Worm (Caenorhabditis elegans) whole organism, L3 larva: ENCODE measurements around the gene R13H4.6.

ENCODE experiments used
- aly-2 ChIP-seq: fragments of 150-350 bp; optimal IDR thresholded peaks from 2 replicates; lab custom pipeline; 2014; ENCODE audit warnings: missing biosample characterization, missing genetic modification characterization
- ama-1 ChIP-seq: fragments of 150-350 bp; optimal IDR thresholded peaks from 2 replicates; lab custom pipeline; 2018
- ceh-16 ChIP-seq: sonication (generic microtip); optimal IDR thresholded peaks from 2 replicates; lab custom pipeline; 2017; ENCODE audit warnings: missing biosample characterization, missing genetic modification characterization
- ceh-82 ChIP-seq: fragments of 150-350 bp; optimal IDR thresholded peaks from 2 replicates; lab custom pipeline; 2014; ENCODE audit warnings: missing biosample characterization, missing genetic modification characterization
- ceh-9 ChIP-seq: sonication (generic microtip); optimal IDR thresholded peaks from 2 replicates; lab custom pipeline; 2018; ENCODE audit warnings: missing biosample characterization, missing genetic modification characterization
- daf-12 ChIP-seq: fragments of 150-350 bp; optimal IDR thresholded peaks from 2 replicates; lab custom pipeline; 2014; ENCODE audit warnings: missing biosample characterization, missing genetic modification reagents, missing genetic modification characterization
- egl-27 ChIP-seq: sonication (generic microtip); optimal IDR thresholded peaks from 4 replicates; lab custom pipeline; 2017; ENCODE audit warnings: missing biosample characterization, missing genetic modification reagents, missing genetic modification characterization
- egl-5 ChIP-seq: fragments of 150-350 bp; optimal IDR thresholded peaks from 2 replicates; lab custom pipeline; 2017; ENCODE audit warnings: missing biosample characterization, missing genetic modification reagents, missing genetic modification characterization, inconsistent platforms
- elt-1 ChIP-seq: fragments of 150-350 bp; optimal IDR thresholded peaks from 2 replicates; lab custom pipeline; 2014; ENCODE audit warnings: missing biosample characterization, missing genetic modification characterization
- elt-2 ChIP-seq: sonication (generic microtip); optimal IDR thresholded peaks from 2 replicates; lab custom pipeline; 2016; ENCODE audit warnings: missing genetic modification reagents, mild to moderate bottlenecking, missing genetic modification characterization, missing compliant biosample characterization
- elt-3 ChIP-seq, 3 experiments: fragments of 150-350 bp in 1 of 3; sonication (generic microtip) in 2 of 3; optimal IDR thresholded peaks; 2 replicates in 2 of 3; 4 replicates in 1 of 3; lab custom pipeline; 2014 to 2017; ENCODE audit warnings: missing biosample characterization in 3 of 3, missing genetic modification characterization in 3 of 3
- eor-1 ChIP-seq, 2 experiments: fragments of 150-350 bp; optimal IDR thresholded peaks; 2 replicates each; lab custom pipeline; 2014 to 2018; ENCODE audit warnings: missing biosample characterization in 2 of 2, missing genetic modification characterization in 2 of 2
- hmg-11 ChIP-seq: sonication (generic microtip); optimal IDR thresholded peaks from 2 replicates; lab custom pipeline; 2016; ENCODE audit warnings: missing genetic modification characterization, missing compliant biosample characterization
- jun-1 ChIP-seq: fragments of 150-350 bp; optimal IDR thresholded peaks from 2 replicates; lab custom pipeline; 2014; ENCODE audit warnings: missing biosample characterization, missing genetic modification reagents, missing genetic modification characterization
- lin-15B ChIP-seq: fragments of 150-350 bp; optimal IDR thresholded peaks from 2 replicates; lab custom pipeline; 2014; ENCODE audit warnings: missing biosample characterization, missing genetic modification characterization
- lin-39 ChIP-seq: fragments of 150-350 bp; optimal IDR thresholded peaks from 2 replicates; lab custom pipeline; 2018; ENCODE audit warnings: missing biosample characterization, missing genetic modification reagents, missing genetic modification characterization
- lsy-12 ChIP-seq: sonication (generic microtip); optimal IDR thresholded peaks from 2 replicates; lab custom pipeline; 2016; ENCODE audit warnings: mild to moderate bottlenecking, missing genetic modification characterization, missing compliant biosample characterization
- mml-1 ChIP-seq: fragments of 150-350 bp; sonication (generic microtip); optimal IDR thresholded peaks from 3 replicates; lab custom pipeline; 2014; ENCODE audit warnings: missing biosample characterization, missing genetic modification characterization
- nhr-11 ChIP-seq: fragments of 150-350 bp; optimal IDR thresholded peaks from 2 replicates; lab custom pipeline; 2014; ENCODE audit warnings: missing biosample characterization, missing genetic modification characterization
- nhr-12 ChIP-seq: fragments of 150-350 bp; optimal IDR thresholded peaks from 2 replicates; lab custom pipeline; 2014; ENCODE audit warnings: missing biosample characterization, missing genetic modification characterization
- nhr-237 ChIP-seq: fragments of 150-350 bp; optimal IDR thresholded peaks from 2 replicates; lab custom pipeline; 2014; ENCODE audit warnings: missing biosample characterization, missing genetic modification characterization
- nhr-28 ChIP-seq: fragments of 150-350 bp; optimal IDR thresholded peaks from 2 replicates; lab custom pipeline; 2014; ENCODE audit warnings: missing biosample characterization, missing genetic modification characterization
- nhr-43 ChIP-seq: sonication (generic microtip); optimal IDR thresholded peaks from 2 replicates; lab custom pipeline; 2016; ENCODE audit warnings: mild to moderate bottlenecking, missing genetic modification characterization, missing compliant biosample characterization; ENCODE audit not compliant: poor library complexity, severe bottlenecking
- nhr-67 ChIP-seq: fragments of 150-350 bp; optimal IDR thresholded peaks from 2 replicates; lab custom pipeline; 2014; ENCODE audit warnings: missing biosample characterization, missing genetic modification characterization
- nhr-77 ChIP-seq: fragments of 150-350 bp; optimal IDR thresholded peaks from 2 replicates; lab custom pipeline; 2014; ENCODE audit warnings: missing biosample characterization, missing genetic modification characterization
- pha-4 ChIP-seq: fragments of 150-350 bp; optimal IDR thresholded peaks from 2 replicates; lab custom pipeline; 2014; ENCODE audit warnings: missing biosample characterization, missing genetic modification reagents, missing genetic modification characterization
- pqm-1 ChIP-seq: fragments of 150-350 bp; optimal IDR thresholded peaks from 2 replicates; lab custom pipeline; 2017; ENCODE audit warnings: missing biosample characterization, missing genetic modification characterization, inconsistent platforms
- sea-2 ChIP-seq: fragments of 150-350 bp; sonication (generic microtip); optimal IDR thresholded peaks from 4 replicates; lab custom pipeline; 2014; ENCODE audit warnings: missing biosample characterization, missing genetic modification reagents, missing genetic modification characterization
- snpc-4 ChIP-seq: fragments of 150-350 bp; optimal IDR thresholded peaks from 2 replicates; lab custom pipeline; 2014; ENCODE audit warnings: missing biosample characterization, missing genetic modification characterization
- tbx-2 ChIP-seq: sonication (generic microtip); optimal IDR thresholded peaks from 2 replicates; lab custom pipeline; 2016; ENCODE audit warnings: mild to moderate bottlenecking, missing genetic modification characterization, missing compliant biosample characterization
- unc-62 ChIP-seq: fragments of 150-350 bp; sonication (generic microtip); optimal IDR thresholded peaks from 4 replicates; lab custom pipeline; 2014; ENCODE audit warnings: missing biosample characterization, missing genetic modification reagents, missing genetic modification characterization
- zag-1 ChIP-seq: fragments of 150-350 bp; optimal IDR thresholded peaks from 2 replicates; lab custom pipeline; 2014; ENCODE audit warnings: missing biosample characterization, missing genetic modification characterization
- ztf-11 ChIP-seq: fragments of 150-350 bp; optimal IDR thresholded peaks from 2 replicates; lab custom pipeline; 2014; ENCODE audit warnings: missing biosample characterization, missing genetic modification characterization

Gene R13H4.6

DNA sequence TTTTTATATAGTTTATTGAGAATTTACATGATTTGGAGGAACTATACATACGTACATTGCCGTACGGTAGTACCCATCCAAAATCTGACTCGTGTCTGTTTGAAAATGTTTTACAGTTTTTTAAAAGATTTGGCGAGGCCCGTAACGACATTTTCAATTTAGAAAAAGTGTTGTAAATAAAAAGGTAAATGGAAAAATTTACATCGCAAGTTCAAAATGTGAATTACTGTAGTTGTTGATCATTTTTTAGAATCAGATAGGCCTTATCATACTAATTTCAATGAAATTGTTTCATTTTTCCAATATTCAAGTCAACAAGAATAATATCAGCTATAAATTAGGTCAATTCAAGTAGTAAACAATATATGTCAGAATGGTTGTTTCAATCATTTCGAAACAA is at the start of gene R13H4.6:
Gene R13H4.6 (plus strand): TSS at position 301 of the 400 bp plus-strand sequence.
- TF ChIP-seq nhr-12: no peak
- peak; percentile 20 for TF ChIP-seq pha-4
- no peak for TF ChIP-seq nhr-67

DNA sequence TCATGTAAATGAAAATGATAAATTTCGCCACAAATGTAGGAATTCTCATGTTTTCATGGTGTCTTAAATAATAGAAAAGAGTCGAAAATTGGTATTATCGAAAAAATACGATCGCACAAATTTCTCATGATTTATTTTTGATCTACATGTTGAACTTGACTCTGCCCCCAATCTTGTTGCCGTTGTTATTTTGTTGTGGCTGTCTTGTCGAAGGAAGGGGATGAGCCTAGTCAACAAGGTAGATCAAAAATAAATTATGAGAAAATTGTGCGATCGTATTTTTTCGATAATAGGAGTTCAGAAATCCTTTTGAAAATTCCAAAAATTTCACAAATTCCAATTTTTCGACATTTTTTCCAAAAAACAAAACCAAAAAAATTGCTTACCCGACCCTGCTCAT is 47.4 kb upstream of the R13H4.6 start:
- TF ChIP-seq jun-1 (tag; lab: Kevin White, UChicago) (no peak), nhr-28 (tag; lab: Kevin White, UChicago) (no peak), ceh-82 (tag; lab: Kevin White, UChicago) (no peak), egl-5 (tag; lab: Kevin White, UChicago) (no peak), elt-2 (no peak), tbx-2 (no peak), ztf-11 (tag; lab: Kevin White, UChicago) (no peak), eor-1 (tag; optimal IDR thresholded peaks at IDR 0.05; lab: Kevin White, UChicago) (no peak), ama-1 (no peak), nhr-11 (tag; lab: Kevin White, UChicago) (no peak), daf-12 (tag; lab: Kevin White, UChicago) (no peak), unc-62 (no peak), nhr-12 (no peak)

DNA sequence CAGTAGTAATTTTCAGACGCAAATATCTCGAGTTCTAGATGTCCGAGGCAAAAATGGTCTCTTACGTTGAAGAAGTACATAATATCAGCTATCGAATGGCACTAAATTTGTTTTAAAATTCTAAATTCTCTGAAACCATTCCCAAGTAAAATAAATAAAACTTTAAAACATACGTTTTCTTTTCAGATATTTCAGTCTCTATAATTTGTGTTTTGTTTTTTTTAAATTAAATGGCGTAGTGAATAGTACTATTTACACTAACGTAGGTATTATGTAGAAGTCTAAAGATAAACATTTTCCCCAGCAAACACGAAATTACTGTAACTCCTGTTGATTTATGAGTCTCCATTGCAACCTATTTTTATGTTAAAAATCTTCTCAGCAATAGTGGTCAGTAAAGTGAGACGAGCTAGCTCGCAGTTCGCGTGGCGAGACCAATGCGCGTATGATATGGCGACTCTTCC is 45.6 kb upstream of the R13H4.6 start:
- no peak for TF ChIP-seq nhr-77
- no peak for TF ChIP-seq unc-62
- TF ChIP-seq nhr-12: no peak
- TF ChIP-seq lin-15B (tag; lab: Kevin White, UChicago): no peak
- TF ChIP-seq nhr-11 (tag; lab: Kevin White, UChicago): no peak
- no peak for TF ChIP-seq hmg-11 (tag; lab: Kevin White, UChicago)
- no peak for TF ChIP-seq elt-1 (tag; lab: Kevin White, UChicago)
- TF ChIP-seq eor-1 (tag; optimal IDR thresholded peaks at IDR 0.05; lab: Kevin White, UChicago): no peak
- no peak for TF ChIP-seq egl-27
- TF ChIP-seq lsy-12 (tag; lab: Kevin White, UChicago): no peak
- no peak for TF ChIP-seq zag-1 (tag; lab: Kevin White, UChicago)
- no peak for TF ChIP-seq aly-2 (tag; lab: Kevin White, UChicago)
- TF ChIP-seq ceh-82 (tag; lab: Kevin White, UChicago): no peak
- no peak for TF ChIP-seq pqm-1
- TF ChIP-seq egl-5 (tag; lab: Kevin White, UChicago): no peak
- TF ChIP-seq nhr-67: no peak
- no peak for TF ChIP-seq lin-39 (tag; lab: Kevin White, UChicago)
- TF ChIP-seq sea-2 (GFP tag; lab: Kevin White, UChicago): no peak

DNA sequence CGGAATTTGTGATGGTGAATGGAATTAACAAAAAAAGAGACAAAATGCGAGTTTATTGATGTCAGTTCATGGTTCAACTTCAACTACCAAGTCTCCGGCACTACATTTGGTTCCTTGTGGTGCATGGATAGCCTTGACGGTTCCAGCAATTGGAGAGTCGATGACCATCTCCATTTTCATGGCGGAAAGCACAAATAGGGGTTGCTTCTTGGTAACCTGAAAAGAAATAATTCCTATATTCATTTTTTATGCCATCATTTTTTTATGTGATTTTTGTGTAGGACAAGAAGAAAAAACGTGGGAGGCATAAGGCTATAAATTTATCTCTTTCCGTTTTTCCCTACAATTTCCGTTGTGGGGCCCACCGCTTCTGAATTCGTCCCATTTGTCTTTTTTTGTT is 44.9 kb upstream of the R13H4.6 start:
- TF ChIP-seq mml-1 (tag; lab: Kevin White, UChicago): no peak
- no peak for TF ChIP-seq zag-1 (tag; lab: Kevin White, UChicago)

DNA sequence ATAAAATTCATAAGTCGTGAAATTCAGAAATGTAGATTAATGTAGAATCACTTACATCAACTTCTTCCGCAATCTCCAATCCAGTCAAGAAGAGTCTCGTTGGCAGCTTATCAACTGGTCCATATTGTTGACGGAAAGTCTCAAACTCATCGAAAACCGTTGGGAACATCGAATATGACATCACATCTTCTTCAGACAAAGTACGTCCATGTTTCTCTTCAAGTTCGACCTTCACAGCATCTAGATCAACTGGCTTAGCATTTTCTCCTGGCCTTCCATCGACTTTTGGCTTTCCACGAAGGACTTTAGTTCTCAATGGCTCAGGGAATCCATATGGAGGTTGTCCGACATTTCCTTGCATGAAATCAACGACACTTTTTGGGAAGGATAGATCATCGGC is 44.1 kb upstream of the R13H4.6 start:
- TF ChIP-seq pqm-1 (no peak), elt-3 (tag; optimal IDR thresholded peaks at IDR 0.05; lab: Kevin White, UChicago) (no peak), ceh-9 (tag; lab: Kevin White, UChicago) (no peak), nhr-67 (no peak), ama-1 (peak; percentile 55), nhr-237 (no peak)
- TF ChIP-seq, all 47 proteins: peak for 1

DNA sequence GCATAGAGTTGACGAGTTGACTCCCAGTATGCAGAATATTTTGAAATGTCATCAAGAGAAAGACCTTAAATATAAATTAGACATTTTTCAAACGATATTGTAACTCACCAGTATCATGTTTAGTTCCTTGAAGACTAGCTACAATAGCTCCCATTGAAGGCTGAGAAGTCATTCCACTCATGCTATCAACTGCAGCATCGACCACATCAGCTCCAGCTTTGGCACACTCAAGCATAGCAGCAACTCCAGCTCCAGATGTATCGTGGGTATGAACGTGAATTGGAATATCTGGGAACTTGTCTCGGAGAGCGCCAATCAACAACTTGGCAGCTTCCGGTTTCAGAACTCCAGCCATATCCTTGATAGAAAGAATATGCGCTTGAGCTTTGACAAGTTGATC is 43.5 kb upstream of the R13H4.6 start:
- TF ChIP-seq snpc-4: no peak
- no peak for TF ChIP-seq zag-1 (tag; lab: Kevin White, UChicago)
- TF ChIP-seq egl-5 (tag; lab: Kevin White, UChicago): no peak
- no peak for TF ChIP-seq ceh-82 (tag; lab: Kevin White, UChicago)
- no peak for TF ChIP-seq lsy-12 (tag; lab: Kevin White, UChicago)
- no peak for TF ChIP-seq jun-1 (tag; lab: Kevin White, UChicago)
- TF ChIP-seq nhr-43 (tag; lab: Kevin White, UChicago): no peak
- peak; percentile 42 for TF ChIP-seq ama-1
- TF ChIP-seq ceh-16 (tag; lab: Kevin White, UChicago): no peak
- TF ChIP-seq, all 47 proteins: peak for 1
